Worm (Caenorhabditis elegans) whole organism, late embryonic: ENCODE data around the gene T05E12.6.

Source experiments
- tbx-2 ChIP-seq: sonication (generic microtip); optimal IDR thresholded peaks from 2 replicates; lab custom pipeline; 2016; ENCODE audit warnings: missing genetic modification characterization, missing compliant biosample characterization
- ztf-16 ChIP-seq: sonication (generic microtip); optimal IDR thresholded peaks from 2 replicates; lab custom pipeline; 2017; ENCODE audit warnings: missing genetic modification characterization, missing compliant biosample characterization

DNA sequence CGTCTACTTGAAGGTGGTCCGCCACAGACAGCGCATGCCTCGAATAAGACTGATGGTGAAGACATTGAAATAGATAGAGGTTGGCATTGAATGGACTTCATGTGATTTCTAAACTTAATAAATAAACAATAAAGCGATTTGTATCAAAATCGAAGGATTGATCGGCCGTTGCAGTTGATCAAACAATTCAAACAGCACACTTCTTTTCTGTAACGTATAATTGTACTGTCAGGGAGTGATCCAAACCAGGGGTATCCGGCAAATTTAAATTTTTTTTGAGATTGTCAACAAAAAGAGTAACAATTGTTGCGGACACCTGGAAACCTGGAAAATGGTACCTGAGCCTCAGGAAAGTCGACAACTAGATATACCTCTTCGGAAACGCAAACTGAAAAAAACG, 15.3 kb upstream of the T05E12.6 start, which contains the start of gene nhr-248:
- TF ChIP-seq ztf-16 (no peak), tbx-2 (tag; lab: Kevin White, UChicago) (no peak)
